Fruit fly (Drosophila melanogaster): ENCODE measurements around the gene CG34164.

CG34164 gene

DNA sequence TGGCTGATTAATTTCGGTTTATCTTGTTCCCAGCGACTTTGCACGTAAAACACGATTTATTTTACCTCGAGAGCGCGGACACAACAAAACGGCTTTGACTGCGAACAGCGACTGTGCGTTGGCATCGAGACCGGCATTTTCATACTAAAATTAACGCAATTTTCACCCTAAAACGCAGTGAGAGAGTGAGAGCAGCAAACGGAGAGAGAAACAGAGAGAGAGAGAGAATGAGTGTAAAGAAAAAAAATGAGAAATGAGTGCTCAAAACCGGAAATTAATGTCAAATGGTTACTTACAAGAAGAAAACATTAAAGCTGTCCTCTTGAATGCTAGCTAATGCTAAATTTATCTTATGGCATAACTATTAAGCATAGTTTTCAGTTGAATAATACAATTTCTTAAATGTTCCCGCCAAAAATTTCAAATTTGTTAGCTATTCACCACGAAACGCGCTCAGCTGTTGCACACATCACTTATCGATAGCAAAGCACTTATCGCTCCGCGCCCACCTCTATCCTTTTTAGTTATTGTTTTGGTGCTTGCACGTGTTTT, at the start of gene CG34164, which contains the start of the genes JhI-21 and RpL7-like (continued):
- TF ChIP-seq BEAF-32 (GFP tag; optimal IDR thresholded peaks at IDR 0.05) (peak; percentile 71), Atf6 (GFP tag; IDR thresholded peaks at IDR 0.05) (no peak), CG34376 (GFP tag; optimal IDR thresholded peaks at IDR 0.05) (peak; percentile 30), fd3F (GFP tag; optimal IDR thresholded peaks at IDR 0.05) (no peak), CG13894 (tag; optimal IDR thresholded peaks at IDR 0.05) (no peak), gro (GFP tag; optimal IDR thresholded peaks at IDR 0.05) (peak; percentile 44), fd96Cb (tag; optimal IDR thresholded peaks at IDR 0.05) (no peak), yki (optimal IDR thresholded peaks at IDR 0.05) (peak; percentile 89), Nf-YC (tag; optimal IDR thresholded peaks at IDR 0.05) (peak; percentile 11), CG12942 (GFP tag; optimal IDR thresholded peaks at IDR 0.05) (no peak), CG18476 (GFP tag; optimal IDR thresholded peaks at IDR 0.05) (no peak), Hsf (GFP tag; optimal IDR thresholded peaks at IDR 0.05) (no peak), HHEX (GFP tag; optimal IDR thresholded peaks at IDR 0.05) (no peak), CG11696 (GFP tag; IDR thresholded peaks at IDR 0.05) (no peak), CG12219 (GFP tag; optimal IDR thresholded peaks at IDR 0.05) (no peak), CG3065 (GFP tag; optimal IDR thresholded peaks at IDR 0.05) (no peak), stc (GFP tag; IDR thresholded peaks at IDR 0.05) (no peak), sug (tag; optimal IDR thresholded peaks at IDR 0.05) (no peak), D19B (GFP tag; optimal IDR thresholded peaks at IDR 0.05) (no peak), jumu (GFP tag; optimal IDR thresholded peaks at IDR 0.05) (no peak), Sox102F (GFP tag; optimal IDR thresholded peaks at IDR 0.05) (no peak), CG16779 (GFP tag; IDR thresholded peaks at IDR 0.05) (no peak), NC2β (GFP tag; optimal IDR thresholded peaks at IDR 0.05) (no peak), ase (GFP tag; IDR thresholded peaks at IDR 0.05) (no peak), CG9797 (GFP tag; optimal IDR thresholded peaks at IDR 0.05) (peak; percentile 9), disco-r (GFP tag; optimal IDR thresholded peaks at IDR 0.05) (no peak), sd (tag; optimal IDR thresholded peaks at IDR 0.05) (peak; percentile 49), CG42726 (GFP tag; IDR thresholded peaks at IDR 0.05; ENCODE audit: partially characterized antibody) (peak; percentile 49; the same call in 1 of the 2 replicates), Dll (GFP tag; IDR thresholded peaks at IDR 0.05; ENCODE audit: partially characterized antibody) (peak; percentile 76; the same call in 3 of the 4 replicates), CG12236 (GFP tag; optimal IDR thresholded peaks at IDR 0.05) (no peak), fru (optimal IDR thresholded peaks at IDR 0.05) (no peak), Hr51 (GFP tag; optimal IDR thresholded peaks at IDR 0.05) (no peak), dan (GFP tag; IDR thresholded peaks at IDR 0.05) (no peak), ems (GFP tag; optimal IDR thresholded peaks at IDR 0.05) (no peak), trh (GFP tag; optimal IDR thresholded peaks at IDR 0.05) (no peak), ci (GFP tag; IDR thresholded peaks at IDR 0.05) (no peak), inv (GFP tag; IDR thresholded peaks at IDR 0.05; ENCODE audit: partially characterized antibody) (peak; percentile 30; the same call in 1 of the 2 replicates), CG1603 (tag; optimal IDR thresholded peaks at IDR 0.05) (no peak), CG4617 (GFP tag; optimal IDR thresholded peaks at IDR 0.05; ENCODE audit: borderline replicate concordance) (peak; percentile 30), CG6683 (GFP tag; optimal IDR thresholded peaks at IDR 0.05) (no peak), hbn (GFP tag; IDR thresholded peaks at IDR 0.05; ENCODE audit: partially characterized antibody) (no peak; the same call in 1 of the 2 replicates), gcm (GFP tag; optimal IDR thresholded peaks at IDR 0.05) (peak; percentile 24), NfI (GFP tag; optimal IDR thresholded peaks at IDR 0.05) (no peak), Vsx1 (GFP tag; optimal IDR thresholded peaks at IDR 0.05) (no peak), lilli (GFP tag; optimal IDR thresholded peaks at IDR 0.05) (no peak), ftz-f1 (GFP tag; optimal IDR thresholded peaks at IDR 0.05) (no peak), B-H2 (GFP tag; optimal IDR thresholded peaks at IDR 0.05) (no peak), CG13424 (tag; optimal IDR thresholded peaks at IDR 0.05) (no peak), Sox100B (GFP tag; optimal IDR thresholded peaks at IDR 0.05) (no peak), Jarid2 (GFP tag; optimal IDR thresholded peaks at IDR 0.05) (peak; percentile 77)
